Worm (Caenorhabditis elegans) whole organism, L1 larva: ENCODE measurements around the gene F19H6.6.

Source experiments
- elt-3 ChIP-seq, 6 experiments: fragments of 150-350 bp in 1 of 6; sonication (generic microtip); optimal IDR thresholded peaks; 2 replicates each; lab custom pipeline; 2017 to 2018; ENCODE audit warnings: missing biosample characterization in 6 of 6, missing genetic modification characterization in 6 of 6, inconsistent platforms in 1 of 6
- nhr-12 ChIP-seq: sonication (generic microtip); optimal IDR thresholded peaks from 2 replicates; lab custom pipeline; 2017; ENCODE audit warnings: missing biosample characterization, missing genetic modification characterization
- nhr-237 ChIP-seq: fragments of 150-350 bp; optimal IDR thresholded peaks from 2 replicates; lab custom pipeline; 2014; ENCODE audit warnings: missing biosample characterization, missing genetic modification characterization
- sox-4 ChIP-seq: sonication (generic microtip); optimal IDR thresholded peaks from 2 replicates; lab custom pipeline; 2016; ENCODE audit warnings: missing genetic modification characterization, missing compliant biosample characterization
- zag-1 ChIP-seq: fragments of 150-350 bp; optimal IDR thresholded peaks from 2 replicates; lab custom pipeline; 2014; ENCODE audit warnings: missing biosample characterization, missing genetic modification characterization

- TF ChIP-seq elt-3 (tag; optimal IDR thresholded peaks at IDR 0.05; lab: Kevin White, UChicago) (no peak), nhr-237 (tag; lab: Kevin White, UChicago) (no peak), nhr-12 (tag; lab: Kevin White, UChicago) (no peak), zag-1 (tag; lab: Kevin White, UChicago) (no peak), sox-4 (tag; lab: Kevin White, UChicago) (no peak)
Observed at ce11 chrX:12315268-12315667, 45.4 kb upstream of the F19H6.6 start, which contains the start of gene xtr-2.
